Fruit fly (Drosophila melanogaster): ENCODE data around the gene CG5026.

CG5026 gene

DNA sequence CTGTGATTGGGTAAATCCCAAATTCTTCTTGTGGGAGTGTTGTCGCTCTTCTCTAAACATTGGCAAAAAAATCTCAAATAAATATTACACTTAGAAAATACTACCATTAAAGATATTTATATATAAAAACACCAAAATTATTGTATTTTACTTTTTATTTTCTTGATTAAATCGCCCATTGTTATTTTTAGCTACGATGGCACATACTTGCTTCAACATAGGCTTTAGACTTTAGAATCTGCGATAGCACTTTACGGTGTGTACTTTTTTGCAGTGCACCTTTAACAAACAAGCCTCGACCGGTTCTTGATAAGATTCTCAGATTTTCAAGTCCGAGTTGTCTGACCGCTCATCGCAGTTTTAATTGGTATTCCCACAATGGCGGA, 13.7 kb upstream of the CG5026 start, which contains the start of gene GNBP3 (continued):
- TF ChIP-seq Mad (GFP tag; optimal IDR thresholded peaks at IDR 0.05) (no peak), Bgb (GFP tag; IDR thresholded peaks at IDR 0.05; ENCODE audit: partially characterized antibody) (no peak), CG15269 (tag; optimal IDR thresholded peaks at IDR 0.05) (peak; percentile 43), CG18011 (GFP tag; optimal IDR thresholded peaks at IDR 0.05) (no peak), CG3726 (GFP tag; IDR thresholded peaks at IDR 0.05) (no peak), CG11560 (tag; IDR thresholded peaks at IDR 0.05) (no peak), CG12104 (GFP tag; optimal IDR thresholded peaks at IDR 0.05) (peak; percentile 22), ato (GFP tag; IDR thresholded peaks at IDR 0.05; ENCODE audit: partially characterized antibody) (no peak), CG17829 (tag; optimal IDR thresholded peaks at IDR 0.05) (peak; percentile 59), CG8765 (GFP tag; IDR thresholded peaks at IDR 0.05) (no peak), corto (GFP tag; optimal IDR thresholded peaks at IDR 0.05) (peak; percentile 92), CG8944 (GFP tag; optimal IDR thresholded peaks at IDR 0.05) (no peak), Hmr (GFP tag; optimal IDR thresholded peaks at IDR 0.05) (no peak), insv (GFP tag; optimal IDR thresholded peaks at IDR 0.05) (no peak), CG3847 (GFP tag; IDR thresholded peaks at IDR 0.05) (0 out of 2 replicates have a peak, but pooled peaks have one; percentile 7), tx (GFP tag; optimal IDR thresholded peaks at IDR 0.05) (no peak), CG7556 (GFP tag; optimal IDR thresholded peaks at IDR 0.05) (peak; percentile 46), bbx (GFP tag; IDR thresholded peaks at IDR 0.05; ENCODE audit: partially characterized antibody) (no peak), CG5245 (GFP tag; optimal IDR thresholded peaks at IDR 0.05) (peak; percentile 69), CG4730 (GFP tag; IDR thresholded peaks at IDR 0.05) (no peak), Drgx (GFP tag; IDR thresholded peaks at IDR 0.05) (peak; percentile 74), gfzf (GFP tag; optimal IDR thresholded peaks at IDR 0.05) (no peak), CG12744 (GFP tag; optimal IDR thresholded peaks at IDR 0.05) (no peak), dmrt11E (tag; optimal IDR thresholded peaks at IDR 0.05) (peak; percentile 59), CG43689 (GFP tag; IDR thresholded peaks at IDR 0.05) (no peak), CG9215 (GFP tag; IDR thresholded peaks at IDR 0.05) (peak; percentile 46), CG6854 (GFP tag; optimal IDR thresholded peaks at IDR 0.05) (peak; percentile 41), CG11696 (GFP tag; IDR thresholded peaks at IDR 0.05) (no peak), dmrt99B (tag; optimal IDR thresholded peaks at IDR 0.05) (peak; percentile 70), Lim3 (GFP tag; IDR thresholded peaks at IDR 0.05) (no peak), Hand (GFP tag; optimal IDR thresholded peaks at IDR 0.05) (no peak), Myb (GFP tag; optimal IDR thresholded peaks at IDR 0.05) (no peak), CrebB (tag; optimal IDR thresholded peaks at IDR 0.05) (peak; percentile 30), fd64A (GFP tag; optimal IDR thresholded peaks at IDR 0.05) (peak; percentile 2), tap (tag; optimal IDR thresholded peaks at IDR 0.05) (peak; percentile 67), bab2 (GFP tag; optimal IDR thresholded peaks at IDR 0.05) (peak; percentile 59), CG10267 (tag; optimal IDR thresholded peaks at IDR 0.05) (peak; percentile 81), CG12769 (tag; optimal IDR thresholded peaks at IDR 0.05) (no peak), MTF-1 (GFP tag; optimal IDR thresholded peaks at IDR 0.05; ENCODE audit: borderline replicate concordance) (no peak), H15 (GFP tag; IDR thresholded peaks at IDR 0.05) (no peak), caup (GFP tag; optimal IDR thresholded peaks at IDR 0.05; ENCODE audit: severe bottlenecking) (peak; percentile 47), CG7928 (GFP tag; optimal IDR thresholded peaks at IDR 0.05) (no peak), Deaf1 (tag; optimal IDR thresholded peaks at IDR 0.05) (peak; percentile 10), Camta (GFP tag; optimal IDR thresholded peaks at IDR 0.05) (peak; percentile 51), NfI (GFP tag; optimal IDR thresholded peaks at IDR 0.05) (peak; percentile 16), crc (GFP tag; optimal IDR thresholded peaks at IDR 0.05) (no peak), Adf1 (GFP tag; IDR thresholded peaks at IDR 0.05) (no peak), CG1024 (GFP tag; IDR thresholded peaks at IDR 0.05) (0 out of 2 replicates have a peak, but pooled peaks have one; percentile 25), ara (GFP tag; IDR thresholded peaks at IDR 0.05) (0 out of 2 replicates have a peak, but pooled peaks have one; percentile 26), Oli (tag; optimal IDR thresholded peaks at IDR 0.05) (peak; percentile 19), CG14667 (GFP tag; IDR thresholded peaks at IDR 0.05) (no peak)
